Fruit fly (Drosophila melanogaster) whole organism, embryonic: Measurements from ENCODE around the gene Nlg4.
A peak's percentile ranks its signal among the peaks of the same experiment; 100 is the strongest.

Experiments used
- Adf1 ChIP-seq: fragments of 200-800 bp; sonication (Bioruptor generic); IDR thresholded peaks from 2 replicates; pipeline ENCODE4 v1.3.6; 2022; ENCODE audit warnings: missing biosample characterization, missing genetic modification characterization
- Atf6 ChIP-seq: fragments of 200-800 bp; sonication (Bioruptor generic); IDR thresholded peaks from 2 replicates; pipeline ENCODE4 v1.3.6; 2022; ENCODE audit warnings: missing biosample characterization, missing genetic modification characterization
- CG11696 ChIP-seq: fragments of 200-800 bp; sonication (Bioruptor generic); IDR thresholded peaks from 2 replicates; pipeline ENCODE4 v1.3.6; 2022; ENCODE audit warnings: missing biosample characterization, missing genetic modification characterization
- CG12659 ChIP-seq: fragments of 200-800 bp; sonication (Bioruptor generic); optimal IDR thresholded peaks from 3 replicates; lab custom pipeline; 2017; ENCODE audit warnings: mild to moderate bottlenecking, missing biosample characterization, missing genetic modification reagents, missing genetic modification characterization
- CG12769 ChIP-seq: fragments of 200-800 bp; sonication (Bioruptor generic); optimal IDR thresholded peaks from 2 replicates; lab custom pipeline; 2019; ENCODE audit warnings: missing biosample characterization, mild to moderate bottlenecking, missing genetic modification characterization, moderate library complexity
- CG13624 ChIP-seq: fragments of 200-800 bp; sonication (Bioruptor generic); optimal IDR thresholded peaks from 2 replicates; lab custom pipeline; 2016; ENCODE audit warnings: missing biosample characterization, missing genetic modification characterization
- CG17328 ChIP-seq: fragments of 200-800 bp; sonication (Bioruptor generic); IDR thresholded peaks from 2 replicates; pipeline ENCODE4 v1.3.6; 2022; ENCODE audit warnings: missing biosample characterization, missing genetic modification characterization
- CG17802 ChIP-seq: fragments of 200-800 bp; sonication (Bioruptor generic); optimal IDR thresholded peaks from 2 replicates; lab custom pipeline; 2018; ENCODE audit warnings: missing biosample characterization, mild to moderate bottlenecking, missing genetic modification characterization, moderate library complexity
- CG18262 ChIP-seq: fragments of 200-800 bp; optimal IDR thresholded peaks from 3 replicates; lab custom pipeline; 2019; ENCODE audit warnings: missing biosample characterization, mild to moderate bottlenecking, missing genetic modification characterization, moderate library complexity
- CG2116 ChIP-seq: fragments of 200-800 bp; sonication (Bioruptor generic); optimal IDR thresholded peaks from 3 replicates; lab custom pipeline; 2018; ENCODE audit warnings: missing biosample characterization, mild to moderate bottlenecking, missing genetic modification characterization
- CG2202 ChIP-seq: fragments of 200-800 bp; sonication (Bioruptor generic); optimal IDR thresholded peaks from 2 replicates; lab custom pipeline; 2018; ENCODE audit warnings: missing biosample characterization, mild to moderate bottlenecking, missing genetic modification characterization
- CG30403 ChIP-seq: fragments of 200-800 bp; sonication (Bioruptor generic); optimal IDR thresholded peaks from 3 replicates; lab custom pipeline; 2016; ENCODE audit warnings: missing biosample characterization, missing genetic modification characterization
- CG31224 ChIP-seq: fragments of 200-800 bp; sonication (Bioruptor generic); IDR thresholded peaks from 2 replicates; pipeline ENCODE4 v1.3.6; 2022; ENCODE audit warnings: missing biosample characterization, missing genetic modification characterization
- CG4328 ChIP-seq: fragments of 200-800 bp; sonication (Bioruptor generic); optimal IDR thresholded peaks from 3 replicates; lab custom pipeline; 2017; ENCODE audit warnings: missing biosample characterization, missing genetic modification reagents, missing genetic modification characterization
- CG4707 ChIP-seq: fragments of 200-800 bp; sonication (Bioruptor generic); optimal IDR thresholded peaks from 2 replicates; lab custom pipeline; 2018; ENCODE audit warnings: missing biosample characterization, mild to moderate bottlenecking, missing genetic modification characterization, moderate library complexity
- CG4854 ChIP-seq: fragments of 200-800 bp; sonication (Bioruptor generic); optimal IDR thresholded peaks from 2 replicates; lab custom pipeline; 2016; ENCODE audit warnings: missing biosample characterization, missing genetic modification characterization, inconsistent platforms
- CG6683 ChIP-seq: fragments of 200-800 bp; sonication (Bioruptor generic); optimal IDR thresholded peaks from 2 replicates; lab custom pipeline; 2017; ENCODE audit warnings: missing biosample characterization, mild to moderate bottlenecking, missing genetic modification characterization, missing genetic modification reagents
- CG6689 ChIP-seq: fragments of 200-800 bp; sonication (Bioruptor generic); IDR thresholded peaks from 2 replicates; pipeline ENCODE4 v1.3.6; 2022; ENCODE audit warnings: missing biosample characterization, missing genetic modification characterization
- CG7556 ChIP-seq: fragments of 200-800 bp; sonication (Bioruptor generic); optimal IDR thresholded peaks from 2 replicates; lab custom pipeline; 2017; ENCODE audit warnings: missing biosample characterization, mild to moderate bottlenecking, missing genetic modification characterization
- CG8089 ChIP-seq: fragments of 200-800 bp; sonication (Bioruptor generic); optimal IDR thresholded peaks from 3 replicates; lab custom pipeline; 2016; ENCODE audit warnings: missing biosample characterization, missing genetic modification characterization
- CG9797 ChIP-seq: fragments of 200-800 bp; sonication (Bioruptor generic); optimal IDR thresholded peaks from 3 replicates; lab custom pipeline; 2018; ENCODE audit warnings: missing biosample characterization, mild to moderate bottlenecking, missing genetic modification characterization
- CG9876 ChIP-seq: fragments of 200-800 bp; sonication (Bioruptor generic); optimal IDR thresholded peaks from 2 replicates; lab custom pipeline; 2016; ENCODE audit warnings: missing biosample characterization, missing genetic modification characterization
- CTCF ChIP-seq: fragments of 200-800 bp; sonication (Bioruptor generic); optimal IDR thresholded peaks from 2 replicates; lab custom pipeline; 2017; ENCODE audit warnings: missing biosample characterization, mild to moderate bottlenecking, missing genetic modification characterization, moderate library complexity
- Deaf1 ChIP-seq: fragments of 200-800 bp; optimal IDR thresholded peaks from 3 replicates; lab custom pipeline; 2019; ENCODE audit warnings: missing biosample characterization, mild to moderate bottlenecking, missing genetic modification characterization, moderate library complexity
- Doc3 ChIP-seq: fragments of 200-800 bp; sonication (Bioruptor generic); IDR thresholded peaks from 3 replicates; pipeline ENCODE4 v1.3.6; 2022; ENCODE audit warnings: missing biosample characterization, missing genetic modification characterization; ENCODE audit not compliant: partially characterized antibody
- GATAe ChIP-seq: fragments of 200-800 bp; sonication (Bioruptor generic); conservative IDR thresholded peaks from 2 replicates; pipeline ENCODE4 v1.3.6; 2022; ENCODE audit warnings: missing biosample characterization, missing genetic modification characterization
- HmgZ ChIP-seq: fragments of 200-800 bp; sonication (Bioruptor generic); optimal IDR thresholded peaks from 2 replicates; lab custom pipeline; 2018; ENCODE audit warnings: missing biosample characterization, mild to moderate bottlenecking, missing genetic modification characterization
- Lhr ChIP-seq: fragments of 200-800 bp; sonication (Bioruptor generic); optimal IDR thresholded peaks from 3 replicates; lab custom pipeline; 2017; ENCODE audit warnings: mild to moderate bottlenecking, missing biosample characterization, missing genetic modification reagents, missing genetic modification characterization
- Lpt ChIP-seq: fragments of >200 bp; optimal IDR thresholded peaks from 2 replicates; lab custom pipeline; 2018; ENCODE audit warnings: missing biosample characterization, missing genetic modification characterization
- Oli ChIP-seq: fragments of 200-800 bp; sonication (Bioruptor generic); optimal IDR thresholded peaks from 2 replicates; lab custom pipeline; 2018; ENCODE audit warnings: missing biosample characterization, mild to moderate bottlenecking, missing genetic modification characterization, moderate library complexity
- PHDP ChIP-seq: fragments of 200-800 bp; sonication (Bioruptor generic); optimal IDR thresholded peaks from 3 replicates; lab custom pipeline; 2018; ENCODE audit warnings: missing biosample characterization, mild to moderate bottlenecking, missing genetic modification characterization, moderate library complexity
- Rfx ChIP-seq: fragments of 200-800 bp; sonication (Bioruptor generic); IDR thresholded peaks from 2 replicates; pipeline ENCODE4 v1.3.6; 2022; ENCODE audit warnings: missing biosample characterization, missing genetic modification characterization
- Ssrp ChIP-seq: fragments of 200-800 bp; sonication (Bioruptor generic); optimal IDR thresholded peaks from 2 replicates; lab custom pipeline; 2018; ENCODE audit warnings: missing biosample characterization, mild to moderate bottlenecking, missing genetic modification characterization, moderate library complexity
- cato ChIP-seq: fragments of 200-800 bp; sonication (Bioruptor generic); optimal IDR thresholded peaks from 2 replicates; lab custom pipeline; 2016; ENCODE audit warnings: missing biosample characterization, missing genetic modification characterization, borderline replicate concordance
- chm ChIP-seq: fragments of 200-800 bp; sonication (Bioruptor generic); IDR thresholded peaks from 2 replicates; pipeline ENCODE4 v1.3.6; 2022; ENCODE audit warnings: missing biosample characterization, missing genetic modification characterization
- ci ChIP-seq: fragments of 200-800 bp; sonication (Bioruptor generic); IDR thresholded peaks from 3 replicates; pipeline ENCODE4 v1.3.6; 2022; ENCODE audit warnings: missing biosample characterization, missing genetic modification characterization
- ewg ChIP-seq: fragments of 200-800 bp; sonication (Bioruptor generic); optimal IDR thresholded peaks from 3 replicates; lab custom pipeline; 2017; ENCODE audit warnings: mild to moderate bottlenecking, missing biosample characterization, missing genetic modification reagents, missing genetic modification characterization
- gem ChIP-seq: fragments of 200-800 bp; sonication (Bioruptor generic); optimal IDR thresholded peaks from 2 replicates; lab custom pipeline; 2019; ENCODE audit warnings: missing biosample characterization, mild to moderate bottlenecking, missing genetic modification characterization, moderate library complexity
- hkb ChIP-seq, 2 experiments: fragments of 200-800 bp in 1 of 2; fragments of >200 bp in 1 of 2; sonication (Bioruptor generic) in 1 of 2; IDR thresholded peaks in 1 of 2; optimal IDR thresholded peaks in 1 of 2; 2 replicates each; pipeline versions ENCODE4 v1.3.6 to Lab custom; 2017 to 2022; ENCODE audit warnings: missing biosample characterization in 1 of 2, missing genetic modification characterization in 1 of 2
- ind ChIP-seq: fragments of 200-800 bp; sonication (Bioruptor generic); optimal IDR thresholded peaks from 3 replicates; lab custom pipeline; 2016; ENCODE audit warnings: missing biosample characterization, missing genetic modification characterization
- luna ChIP-seq: fragments of 200-800 bp; sonication (Bioruptor generic); optimal IDR thresholded peaks from 2 replicates; lab custom pipeline; 2016; ENCODE audit warnings: missing biosample characterization, missing genetic modification characterization
- nerfin-1 ChIP-seq: fragments of 200-800 bp; sonication (Bioruptor generic); optimal IDR thresholded peaks from 3 replicates; lab custom pipeline; 2019; ENCODE audit warnings: missing biosample characterization, mild to moderate bottlenecking, missing genetic modification characterization, moderate library complexity
- p53 ChIP-seq: fragments of 200-800 bp; sonication (Bioruptor generic); optimal IDR thresholded peaks from 2 replicates; lab custom pipeline; 2016; ENCODE audit warnings: missing biosample characterization, missing genetic modification characterization
- pfk ChIP-seq: fragments of 200-800 bp; sonication (Bioruptor generic); optimal IDR thresholded peaks from 2 replicates; lab custom pipeline; 2018; ENCODE audit warnings: missing biosample characterization, mild to moderate bottlenecking, missing genetic modification characterization, moderate library complexity
- pho ChIP-seq: fragments of 200-800 bp; sonication (Bioruptor generic); optimal IDR thresholded peaks from 2 replicates; lab custom pipeline; 2016; ENCODE audit warnings: missing biosample characterization, missing genetic modification characterization
- pzg ChIP-seq: fragments of 200-800 bp; sonication (Bioruptor generic); optimal IDR thresholded peaks from 3 replicates; lab custom pipeline; 2018; ENCODE audit warnings: missing biosample characterization, mild to moderate bottlenecking, missing genetic modification characterization, moderate library complexity
- slbo ChIP-seq: fragments of 200-800 bp; sonication (Bioruptor generic); IDR thresholded peaks from 2 replicates; pipeline ENCODE4 v1.3.6; 2022; ENCODE audit warnings: missing biosample characterization, missing genetic modification characterization
- tin ChIP-seq: fragments of 200-800 bp; sonication (Bioruptor generic); optimal IDR thresholded peaks from 3 replicates; lab custom pipeline; 2016; ENCODE audit warnings: missing biosample characterization, missing genetic modification characterization
- ttk ChIP-seq: fragments of 200-800 bp; sonication (Bioruptor generic); IDR thresholded peaks from 2 replicates; pipeline ENCODE4 v2.1.2; 2022; ENCODE audit warnings: missing biosample characterization, missing genetic modification characterization

The Nlg4 gene

DNA sequence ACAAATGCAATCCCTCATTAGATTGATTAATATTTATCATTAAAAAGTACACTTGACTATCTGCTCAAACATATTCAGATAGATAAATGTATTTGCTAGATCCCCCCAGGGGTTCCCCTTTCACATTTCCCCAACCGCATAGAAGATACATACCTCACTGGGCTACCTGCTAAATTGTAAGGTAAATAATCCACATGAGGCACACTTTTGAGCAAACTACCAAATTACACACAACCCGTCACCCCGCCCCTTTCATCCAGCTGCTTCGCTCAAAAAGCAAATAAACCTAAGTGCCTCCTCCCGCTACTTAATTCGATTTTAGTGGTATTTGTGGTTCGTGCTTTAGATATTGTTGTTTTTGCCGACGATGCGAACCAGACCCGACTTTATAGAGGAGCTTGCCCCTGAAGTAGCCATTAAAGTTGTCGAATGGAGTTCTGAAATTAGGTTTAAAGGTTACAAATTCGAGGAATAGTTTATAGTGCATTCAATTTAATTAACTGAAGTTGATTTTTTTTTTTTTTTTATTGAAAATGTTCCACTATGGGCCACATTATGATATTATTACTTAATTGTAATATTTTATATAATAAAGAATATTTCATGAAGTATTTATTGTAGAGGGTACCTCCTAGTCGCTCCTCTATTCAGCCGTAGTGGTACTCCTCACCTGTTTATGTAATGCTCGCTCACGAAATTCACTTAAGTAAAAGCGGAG, 58.5 kb downstream of the Nlg4 start (continued):
- peak; percentile 39 for TF ChIP-seq Ssrp (tag; lab: Kevin White, UChicago)
- no peak for TF ChIP-seq Atf6 (GFP tag; lab: Robert Waterston, UW)
- peak; percentile 41 for TF ChIP-seq CG7556 (GFP tag; lab: Kevin White, UChicago)
- peak; percentile 0 for TF ChIP-seq CG4707
- peak; percentile 65 for TF ChIP-seq gem (tag; lab: Kevin White, UChicago)
- no peak for TF ChIP-seq CG11696
- no peak for TF ChIP-seq CG4854 (GFP tag; lab: Kevin White, UChicago)
- TF ChIP-seq GATAe (GFP tag; lab: Robert Waterston, UW): no peak
- TF ChIP-seq CG18262 (tag; lab: Kevin White, UChicago): peak; percentile 52
- TF ChIP-seq CG12659: no peak
- TF ChIP-seq hkb (optimal IDR thresholded peaks at IDR 0.05; lab: Kevin White, UChicago): no peak
- 0 out of 2 replicates have a peak, but pooled peaks have one; percentile 34 for TF ChIP-seq hkb (GFP tag; IDR thresholded peaks at IDR 0.05; lab: Robert Waterston, UW)
- TF ChIP-seq CG8089 (GFP tag; lab: Kevin White, UChicago): no peak
- no peak for TF ChIP-seq CG9797
- TF ChIP-seq CG2116 (GFP tag; lab: Kevin White, UChicago): no peak
- 0 out of 2 replicates have a peak, but pooled peaks have one; percentile 18 for TF ChIP-seq ttk (GFP tag; lab: Robert Waterston, UW)
- no peak for TF ChIP-seq pzg (GFP tag; lab: Kevin White, UChicago)
- TF ChIP-seq CG13624 (GFP tag; lab: Kevin White, UChicago): no peak
- no peak for TF ChIP-seq CG4328 (GFP tag; lab: Kevin White, UChicago)
- TF ChIP-seq Oli (tag; lab: Kevin White, UChicago): peak; percentile 40
- no peak for TF ChIP-seq Lhr (GFP tag; lab: Kevin White, UChicago)
- TF ChIP-seq Rfx: peak; percentile 47; the same call in 1 of the 2 replicates
- no peak for TF ChIP-seq Adf1 (GFP tag; lab: Robert Waterston, UW)
- TF ChIP-seq CG17802 (tag; lab: Kevin White, UChicago): no peak
- TF ChIP-seq luna (GFP tag; lab: Kevin White, UChicago): no peak
- peak; percentile 48; the same call in 2 of the 3 replicates for TF ChIP-seq ci (GFP tag; lab: Robert Waterston, UW)
- TF ChIP-seq CG9876: no peak
- 0 out of 2 replicates have a peak, but pooled peaks have one; percentile 16 for TF ChIP-seq CG17328
- TF ChIP-seq nerfin-1 (tag; lab: Kevin White, UChicago): no peak
- no peak for TF ChIP-seq CG6683 (GFP tag; lab: Kevin White, UChicago)
- no peak for TF ChIP-seq Doc3 (GFP tag; lab: Robert Waterston, UW)
- no peak for TF ChIP-seq Lpt (GFP tag; lab: Kevin White, UChicago)
- TF ChIP-seq pfk (GFP tag; lab: Kevin White, UChicago): no peak
- peak; percentile 5 for TF ChIP-seq ind
- TF ChIP-seq CG31224 (GFP tag; lab: Robert Waterston, UW): 0 out of 2 replicates have a peak, but pooled peaks have one; percentile 11
- peak; percentile 12; the same call in 1 of the 2 replicates for TF ChIP-seq slbo
- TF ChIP-seq pho (GFP tag; lab: Kevin White, UChicago): no peak
- TF ChIP-seq CG2202 (tag; lab: Kevin White, UChicago): peak; percentile 19
- TF ChIP-seq CTCF: no peak
- TF ChIP-seq CG12769 (tag; lab: Kevin White, UChicago): peak; percentile 75
- TF ChIP-seq ewg (GFP tag; lab: Kevin White, UChicago): no peak
- TF ChIP-seq chm (GFP tag; lab: Robert Waterston, UW): peak; percentile 42; the same call in 1 of the 2 replicates
- no peak for TF ChIP-seq Deaf1 (tag; lab: Kevin White, UChicago)
- no peak for TF ChIP-seq HmgZ
- TF ChIP-seq CG30403 (GFP tag; lab: Kevin White, UChicago): peak; percentile 33
- TF ChIP-seq p53 (GFP tag; lab: Kevin White, UChicago): no peak
- peak; percentile 39; the same call in 1 of the 2 replicates for TF ChIP-seq CG6689
- peak; percentile 18 for TF ChIP-seq tin (GFP tag; lab: Kevin White, UChicago)
- TF ChIP-seq cato (GFP tag; lab: Kevin White, UChicago): no peak
- peak; percentile 23 for TF ChIP-seq PHDP (tag; lab: Kevin White, UChicago)
